Worm (Caenorhabditis elegans) whole organism, L4 larva: ENCODE data around the gene F20C5.7.

Experiments used
- F10B5.3 ChIP-seq: sonication (generic microtip); optimal IDR thresholded peaks from 2 replicates; lab custom pipeline; 2016; ENCODE audit warnings: mild to moderate bottlenecking, missing genetic modification characterization, missing compliant biosample characterization
- F26F4.8 ChIP-seq: fragments of 200-800 bp; sonication (Bioruptor generic); conservative IDR thresholded peaks from 2 replicates; pipeline ENCODE4 v1.3.6; 2022; ENCODE audit warnings: missing genetic modification characterization, missing compliant biosample characterization
- F49E8.2 ChIP-seq: sonication (generic microtip); optimal IDR thresholded peaks from 2 replicates; lab custom pipeline; 2016; ENCODE audit warnings: missing compliant biosample characterization, mild to moderate bottlenecking, missing genetic modification characterization, borderline replicate concordance
- R02D3.7 ChIP-seq: fragments of 150-350 bp; sonication (generic microtip); optimal IDR thresholded peaks from 3 replicates; lab custom pipeline; 2014; ENCODE audit warnings: missing biosample characterization, missing genetic modification characterization
- T26A8.4 ChIP-seq: fragments of 200-800 bp; sonication (Bioruptor generic); IDR thresholded peaks from 2 replicates; pipeline ENCODE4 v1.3.6; 2022; ENCODE audit warnings: missing genetic modification characterization, missing compliant biosample characterization
- Y105C5A.15 ChIP-seq: fragments of 200-800 bp; sonication (Bioruptor generic); IDR thresholded peaks from 2 replicates; pipeline ENCODE4 v1.3.6; 2022; ENCODE audit warnings: missing genetic modification characterization, missing compliant biosample characterization
- Y5F2A.4 ChIP-seq: fragments of 200-800 bp; sonication (Bioruptor generic); optimal IDR thresholded peaks from 2 replicates; lab custom pipeline; 2018; ENCODE audit warnings: mild to moderate bottlenecking, missing genetic modification characterization, missing compliant biosample characterization
- aha-1 ChIP-seq: fragments of 150-350 bp; peaks from one replicate; lab custom pipeline; 2014; ENCODE audit warnings: missing biosample characterization, missing genetic modification characterization
- arid-1 ChIP-seq: fragments of 200-800 bp; sonication (Bioruptor generic); conservative IDR thresholded peaks from 2 replicates; pipeline ENCODE4 v1.3.6; 2022; ENCODE audit warnings: missing genetic modification reagents, missing genetic modification characterization, missing compliant biosample characterization
- ceh-20 ChIP-seq: fragments of 200-800 bp; sonication (Bioruptor generic); IDR thresholded peaks from 2 replicates; pipeline ENCODE4 v1.3.6; 2022; ENCODE audit warnings: missing genetic modification reagents, missing genetic modification characterization, missing compliant biosample characterization
- ceh-28 ChIP-seq: fragments of 150-350 bp; optimal IDR thresholded peaks from 2 replicates; lab custom pipeline; 2014; ENCODE audit warnings: missing biosample characterization, missing genetic modification reagents, missing genetic modification characterization
- ces-1 ChIP-seq: fragments of 150-350 bp; sonication (generic microtip); optimal IDR thresholded peaks from 4 replicates; lab custom pipeline; 2014; ENCODE audit warnings: missing biosample characterization, missing genetic modification reagents, missing genetic modification characterization
- ctbp-1 ChIP-seq: fragments of 200-800 bp; sonication (Bioruptor generic); IDR thresholded peaks from 2 replicates; pipeline ENCODE4 v1.3.6; 2022; ENCODE audit warnings: missing genetic modification reagents, missing genetic modification characterization, missing compliant biosample characterization
- daf-12 ChIP-seq: fragments of 150-350 bp; optimal IDR thresholded peaks from 2 replicates; lab custom pipeline; 2014; ENCODE audit warnings: missing biosample characterization, missing genetic modification reagents, missing genetic modification characterization
- daf-16 ChIP-seq, 3 experiments: sonication (generic microtip); optimal IDR thresholded peaks; 2 replicates each; lab custom pipeline; 2016 to 2017; ENCODE audit warnings: missing genetic modification characterization in 3 of 3, missing genetic modification reagents in 3 of 3, mild to moderate bottlenecking in 2 of 3, missing compliant biosample characterization in 2 of 3, missing biosample characterization in 1 of 3, moderate library complexity in 1 of 3
- daf-19 ChIP-seq: fragments of 200-800 bp; sonication (Bioruptor generic); conservative IDR thresholded peaks from 2 replicates; pipeline ENCODE4 v1.3.6; 2022; ENCODE audit warnings: missing genetic modification characterization, missing compliant biosample characterization
- daf-8 ChIP-seq: fragments of 200-800 bp; sonication (Bioruptor generic); IDR thresholded peaks from 2 replicates; pipeline ENCODE4 v1.3.6; 2022; ENCODE audit warnings: missing genetic modification characterization, missing compliant biosample characterization
- dmd-6 ChIP-seq: fragments of 200-800 bp; sonication (Bioruptor generic); IDR thresholded peaks from 2 replicates; pipeline ENCODE4 v1.3.6; 2022; ENCODE audit warnings: missing genetic modification reagents, missing genetic modification characterization, missing compliant biosample characterization
- dmd-8 ChIP-seq: fragments of 200-800 bp; sonication (Bioruptor generic); IDR thresholded peaks from 2 replicates; pipeline ENCODE4 v1.3.6; 2022; ENCODE audit warnings: missing genetic modification characterization, missing compliant biosample characterization
- hif-1 ChIP-seq, 2 experiments: sonication (generic microtip); optimal IDR thresholded peaks; 2 replicates each; lab custom pipeline; 2016 to 2017; ENCODE audit warnings: missing compliant biosample characterization in 2 of 2, missing genetic modification characterization in 2 of 2, missing genetic modification reagents in 2 of 2, missing genotype in 2 of 2, mild to moderate bottlenecking in 1 of 2
- hlh-30 ChIP-seq: sonication (generic microtip); optimal IDR thresholded peaks from 2 replicates; lab custom pipeline; 2017; ENCODE audit warnings: antibody characterized with exemption, mild to moderate bottlenecking, missing genetic modification characterization, missing compliant biosample characterization; ENCODE audit not compliant: insufficient read depth
- lim-7 ChIP-seq: fragments of 200-800 bp; sonication (Bioruptor generic); IDR thresholded peaks from 2 replicates; pipeline ENCODE4 v1.3.6; 2022; ENCODE audit warnings: missing genetic modification characterization, missing compliant biosample characterization
- lin-13 ChIP-seq: fragments of 150-350 bp; optimal IDR thresholded peaks from 2 replicates; lab custom pipeline; 2014; ENCODE audit warnings: missing biosample characterization, missing genetic modification reagents, missing genetic modification characterization
- lin-29 ChIP-seq: fragments of 200-800 bp; sonication (Bioruptor generic); IDR thresholded peaks from 2 replicates; pipeline ENCODE4 v1.3.6; 2022; ENCODE audit warnings: missing genetic modification reagents, missing genetic modification characterization, missing compliant biosample characterization
- lin-39 ChIP-seq: fragments of 150-350 bp; optimal IDR thresholded peaks from 2 replicates; lab custom pipeline; 2014; ENCODE audit warnings: missing biosample characterization, missing genetic modification reagents, missing genetic modification characterization
- lir-3 ChIP-seq: sonication (generic microtip); optimal IDR thresholded peaks from 2 replicates; lab custom pipeline; 2016; ENCODE audit warnings: mild to moderate bottlenecking, missing genetic modification characterization, missing compliant biosample characterization
- lsy-2 ChIP-seq, 2 experiments: fragments of 150-350 bp in 1 of 2; sonication (generic microtip) in 1 of 2; optimal IDR thresholded peaks; 2 replicates each; lab custom pipeline; 2014 to 2017; ENCODE audit warnings: missing biosample characterization in 2 of 2, missing genetic modification characterization in 2 of 2
- mes-2 ChIP-seq: sonication (generic microtip); optimal IDR thresholded peaks from 2 replicates; lab custom pipeline; 2016; ENCODE audit warnings: missing genotype, mild to moderate bottlenecking, missing genetic modification characterization, missing compliant biosample characterization; ENCODE audit not compliant: poor library complexity, severe bottlenecking
- nhr-10 ChIP-seq: fragments of 150-350 bp; optimal IDR thresholded peaks from 2 replicates; lab custom pipeline; 2014; ENCODE audit warnings: missing biosample characterization, missing genetic modification characterization
- nhr-102 ChIP-seq: sonication (generic microtip); optimal IDR thresholded peaks from 2 replicates; lab custom pipeline; 2016; ENCODE audit warnings: mild to moderate bottlenecking, missing genetic modification characterization, moderate library complexity, missing compliant biosample characterization
- nhr-11 ChIP-seq: fragments of 150-350 bp; optimal IDR thresholded peaks from 2 replicates; lab custom pipeline; 2014; ENCODE audit warnings: missing biosample characterization, missing genetic modification characterization
- nhr-111 ChIP-seq: fragments of 200-800 bp; sonication (Bioruptor generic); optimal IDR thresholded peaks from 2 replicates; lab custom pipeline; 2018; ENCODE audit warnings: mild to moderate bottlenecking, missing genetic modification characterization, missing compliant biosample characterization
- nhr-28 ChIP-seq: fragments of 150-350 bp; optimal IDR thresholded peaks from 2 replicates; lab custom pipeline; 2014; ENCODE audit warnings: missing biosample characterization, missing genetic modification characterization
- nhr-41 ChIP-seq: fragments of 200-800 bp; sonication (Bioruptor generic); IDR thresholded peaks from 2 replicates; pipeline ENCODE4 v1.3.6; 2022; ENCODE audit warnings: missing genetic modification reagents, missing genetic modification characterization, missing compliant biosample characterization
- nhr-48 ChIP-seq: sonication (generic microtip); optimal IDR thresholded peaks from 2 replicates; lab custom pipeline; 2016; ENCODE audit warnings: mild to moderate bottlenecking, missing genetic modification characterization, missing compliant biosample characterization
- nhr-6 ChIP-seq: fragments of 150-350 bp; optimal IDR thresholded peaks from 2 replicates; lab custom pipeline; 2014; ENCODE audit warnings: missing biosample characterization, missing genetic modification characterization
- saeg-2 ChIP-seq: fragments of 200-800 bp; sonication (Bioruptor generic); IDR thresholded peaks from 2 replicates; pipeline ENCODE4 v1.3.6; 2022; ENCODE audit warnings: missing genetic modification reagents, missing genetic modification characterization, missing compliant biosample characterization
- set-16 ChIP-seq: fragments of 200-800 bp; sonication (Bioruptor generic); IDR thresholded peaks from 2 replicates; pipeline ENCODE4 v1.3.6; 2022; ENCODE audit warnings: missing genetic modification reagents, missing genetic modification characterization, missing compliant biosample characterization
- skn-1 ChIP-seq: fragments of 150-350 bp; optimal IDR thresholded peaks from 2 replicates; lab custom pipeline; 2014; ENCODE audit warnings: missing biosample characterization, missing genetic modification characterization
- snpc-1.2 ChIP-seq: fragments of 200-800 bp; sonication (Bioruptor generic); IDR thresholded peaks from 2 replicates; pipeline ENCODE4 v1.3.6; 2022; ENCODE audit warnings: missing genetic modification reagents, missing genetic modification characterization, missing compliant biosample characterization
- snpc-4 ChIP-seq: fragments of 150-350 bp; optimal IDR thresholded peaks from 2 replicates; lab custom pipeline; 2014; ENCODE audit warnings: missing biosample characterization, missing genetic modification characterization
- tra-1 ChIP-seq: fragments of 200-800 bp; sonication (Bioruptor generic); IDR thresholded peaks from 2 replicates; pipeline ENCODE4 v1.3.6; 2022; ENCODE audit warnings: missing genetic modification reagents, missing genetic modification characterization, missing compliant biosample characterization
- unc-130 ChIP-seq: sonication (generic microtip); optimal IDR thresholded peaks from 2 replicates; lab custom pipeline; 2016; ENCODE audit warnings: missing genetic modification reagents, missing genetic modification characterization, missing compliant biosample characterization
- unc-39 ChIP-seq: sonication (generic microtip); optimal IDR thresholded peaks from 2 replicates; lab custom pipeline; 2017; ENCODE audit warnings: missing biosample characterization, missing genetic modification characterization
- unc-62 ChIP-seq, 3 experiments: fragments of 150-350 bp in 1 of 3; sonication (generic microtip); optimal IDR thresholded peaks in 2 of 3; peaks in 1 of 3; 1 replicate in 1 of 3; 2 replicates in 2 of 3; lab custom pipeline; 2014 to 2017; ENCODE audit warnings: missing biosample characterization in 3 of 3, missing genetic modification characterization in 3 of 3, missing genetic modification reagents in 3 of 3, missing genotype in 1 of 3
- vab-7 ChIP-seq: fragments of 200-800 bp; sonication (Bioruptor generic); IDR thresholded peaks from 2 replicates; pipeline ENCODE4 v1.3.6; 2022; ENCODE audit warnings: missing genetic modification reagents, missing genetic modification characterization, missing compliant biosample characterization
- zfp-2 ChIP-seq: sonication (generic microtip); optimal IDR thresholded peaks from 2 replicates; lab custom pipeline; 2016; ENCODE audit warnings: mild to moderate bottlenecking, missing genetic modification characterization, missing compliant biosample characterization
- zfp-3 ChIP-seq: fragments of 200-800 bp; sonication (Bioruptor generic); conservative IDR thresholded peaks from 2 replicates; pipeline ENCODE4 v1.3.6; 2022; ENCODE audit warnings: missing genetic modification reagents, missing genetic modification characterization, missing compliant biosample characterization
- zip-11 ChIP-seq: fragments of 200-800 bp; sonication (Bioruptor generic); IDR thresholded peaks from 2 replicates; pipeline ENCODE4 v1.3.6; 2022; ENCODE audit warnings: missing genetic modification characterization, missing compliant biosample characterization
- zip-2 ChIP-seq: fragments of 150-350 bp; optimal IDR thresholded peaks from 2 replicates; lab custom pipeline; 2014; ENCODE audit warnings: missing biosample characterization, missing genetic modification characterization
- ztf-7 ChIP-seq: fragments of 150-350 bp; optimal IDR thresholded peaks from 2 replicates; lab custom pipeline; 2014; ENCODE audit warnings: missing biosample characterization, missing genetic modification characterization

F20C5.7 gene

ce11 chrIV:8793223-8793622, 47.7 kb upstream of the F20C5.7 start (continued):
- TF ChIP-seq dmd-8 (no peak), F26F4.8 (GFP tag; lab: Robert Waterston, UW) (no peak), zip-11 (no peak), unc-39 (no peak), ctbp-1 (no peak), vab-7 (GFP tag; lab: Robert Waterston, UW) (no peak), unc-62 (GFP tag; optimal IDR thresholded peaks at IDR 0.05 in 1 of 2; lab: Kevin White, UChicago) (peak in 1 of 2 experiments; percentile 97), unc-62 (tag; optimal IDR thresholded peaks at IDR 0.05; lab: Kevin White, UChicago) (no peak), Y5F2A.4 (no peak), ztf-7 (tag; lab: Kevin White, UChicago) (no peak), ceh-28 (no peak), lir-3 (tag; lab: Kevin White, UChicago) (no peak), nhr-102 (tag; lab: Kevin White, UChicago) (peak; percentile 3), snpc-1.2 (no peak), skn-1 (tag; lab: Kevin White, UChicago) (no peak), mes-2 (tag; lab: Kevin White, UChicago) (no peak), nhr-41 (GFP tag; lab: Robert Waterston, UW) (no peak), nhr-10 (tag; lab: Kevin White, UChicago) (no peak), daf-19 (GFP tag; lab: Robert Waterston, UW) (no peak), nhr-48 (tag; lab: Kevin White, UChicago) (no peak), daf-8 (GFP tag; lab: Robert Waterston, UW) (no peak), ceh-20 (GFP tag; lab: Robert Waterston, UW) (peak; percentile 27; the same call in 1 of the 2 replicates), ces-1 (GFP tag; lab: Kevin White, UChicago) (no peak), nhr-6 (tag; lab: Kevin White, UChicago) (no peak), zip-2 (tag; lab: Kevin White, UChicago) (no peak), dmd-6 (GFP tag; lab: Robert Waterston, UW) (peak; percentile 71), lin-39 (tag; lab: Kevin White, UChicago) (no peak), snpc-4 (tag; lab: Kevin White, UChicago) (no peak), zfp-3 (GFP tag; lab: Robert Waterston, UW) (no peak), zfp-2 (tag; lab: Kevin White, UChicago) (no peak), arid-1 (no peak), daf-12 (tag; lab: Kevin White, UChicago) (no peak), Y105C5A.15 (GFP tag; lab: Robert Waterston, UW) (no peak), lsy-2 (tag; optimal IDR thresholded peaks at IDR 0.05; lab: Kevin White, UChicago) (peak in 1 of 2 experiments; percentile 19), lin-13 (no peak), hif-1 (tag; optimal IDR thresholded peaks at IDR 0.05; lab: Kevin White, UChicago) (no peak), T26A8.4 (GFP tag; lab: Robert Waterston, UW) (no peak), F10B5.3 (no peak), tra-1 (GFP tag; lab: Robert Waterston, UW) (peak; percentile 74; the same call in 1 of the 2 replicates), lin-29 (GFP tag; lab: Robert Waterston, UW) (no peak), lim-7 (GFP tag; lab: Robert Waterston, UW) (no peak), hlh-30 (tag; lab: Kevin White, UChicago) (peak; percentile 25), nhr-111 (no peak), daf-16 (GFP tag; optimal IDR thresholded peaks at IDR 0.05; lab: Kevin White, UChicago) (no peak), daf-16 (tag; optimal IDR thresholded peaks at IDR 0.05; lab: Kevin White, UChicago) (peak; percentile 26), aha-1 (tag; lab: Kevin White, UChicago) (peak; percentile 66), F49E8.2 (tag; lab: Kevin White, UChicago) (no peak), set-16 (GFP tag; lab: Robert Waterston, UW) (no peak), R02D3.7 (no peak), saeg-2 (GFP tag; lab: Robert Waterston, UW) (no peak), unc-130 (no peak), nhr-11 (no peak), nhr-28 (tag; lab: Kevin White, UChicago) (peak; percentile 84)
